Worm (Caenorhabditis elegans): ENCODE results near the gene W05H9.2.

Gene W05H9.2

DNA sequence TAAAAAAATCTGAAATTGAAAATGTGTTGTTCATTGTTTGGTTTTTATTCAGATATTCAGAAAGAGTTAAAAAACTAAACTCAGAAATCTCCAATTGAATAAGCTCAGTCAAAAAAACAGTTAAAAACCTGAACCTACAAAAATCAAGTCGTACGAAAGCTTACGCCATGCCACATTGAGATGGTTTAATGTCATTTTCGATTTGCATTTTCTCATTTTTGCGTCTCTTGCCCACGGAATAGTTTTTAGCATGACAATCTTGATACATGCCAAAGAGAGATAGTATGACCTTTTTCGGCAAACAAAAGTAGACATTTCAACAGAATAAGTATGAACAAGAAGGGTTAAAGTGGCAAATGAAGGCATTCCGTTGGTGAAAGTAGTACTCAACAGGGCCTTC, 14.2 kb downstream of the W05H9.2 start:
- peak; percentile 34 for TF ChIP-seq nhr-47 (tag; optimal IDR thresholded peaks at IDR 0.05)
- peak in 1 of 6 experiments; percentile 53 for TF ChIP-seq elt-3 (tag; optimal IDR thresholded peaks at IDR 0.05)
- TF ChIP-seq hlh-17 (GFP tag; optimal IDR thresholded peaks at IDR 0.05; ENCODE audit: borderline replicate concordance): no peak
- no peak for TF ChIP-seq C16A3.4 (tag; optimal IDR thresholded peaks at IDR 0.05)
- TF ChIP-seq blmp-1 (tag; optimal IDR thresholded peaks at IDR 0.05): peak; percentile 3
- peak; percentile 79 for TF ChIP-seq ama-1 (optimal IDR thresholded peaks at IDR 0.05)
- TF ChIP-seq lin-14 (GFP tag; optimal IDR thresholded peaks at IDR 0.05): peak; percentile 28
- TF ChIP-seq nhr-19 (GFP tag; conservative IDR thresholded peaks at IDR 0.05): 0 out of 2 replicates have a peak, but pooled peaks have one; percentile 17
- TF ChIP-seq nhr-85 (tag): peak; percentile 77
- TF ChIP-seq C04F5.9 (tag; optimal IDR thresholded peaks at IDR 0.05): no peak
- TF ChIP-seq nhr-90 (tag; optimal IDR thresholded peaks at IDR 0.05; ENCODE audit: poor library complexity): peak; percentile 29
- TF ChIP-seq aly-2 (tag; optimal IDR thresholded peaks at IDR 0.05): peak; percentile 56
- TF ChIP-seq nhr-71 (tag; optimal IDR thresholded peaks at IDR 0.05): peak; percentile 13

- TF ChIP-seq F16B12.6 (tag; optimal IDR thresholded peaks at IDR 0.05): no peak
- TF ChIP-seq lin-35 (GFP tag; optimal IDR thresholded peaks at IDR 0.05): no peak
- TF ChIP-seq egl-13 (tag; optimal IDR thresholded peaks at IDR 0.05): no peak
- no peak for TF ChIP-seq lir-3 (tag; optimal IDR thresholded peaks at IDR 0.05; ENCODE audit: poor library complexity)
- no peak for TF ChIP-seq nhr-237 (tag; optimal IDR thresholded peaks at IDR 0.05)
- no peak for TF ChIP-seq nhr-76 (tag; optimal IDR thresholded peaks at IDR 0.05)
- TF ChIP-seq elt-2 (tag; optimal IDR thresholded peaks at IDR 0.05): no peak
Measured at ce11 chrX:6286154-6286553, 19.3 kb downstream of the W05H9.2 start.

ce11 chrX:6289038-6289437, 22.2 kb downstream of the W05H9.2 start:
- TF ChIP-seq C16A3.4 (tag; optimal IDR thresholded peaks at IDR 0.05) (no peak), tbx-2 (tag; optimal IDR thresholded peaks at IDR 0.05) (no peak), xbp-1 (tag; optimal IDR thresholded peaks at IDR 0.05) (no peak), ceh-88 (GFP tag; IDR thresholded peaks at IDR 0.05) (no peak), nhr-85 (tag) (no peak)

- TF ChIP-seq unc-98 (GFP tag; IDR thresholded peaks at IDR 0.05) (no peak), zag-1 (tag; optimal IDR thresholded peaks at IDR 0.05) (no peak), lin-39 (tag; optimal IDR thresholded peaks at IDR 0.05) (no peak), ceh-82 (tag; optimal IDR thresholded peaks at IDR 0.05) (no peak), lir-3 (tag; optimal IDR thresholded peaks at IDR 0.05; ENCODE audit: poor library complexity) (no peak), snu-23 (GFP tag; optimal IDR thresholded peaks at IDR 0.05) (no peak), efl-3 (GFP tag; optimal IDR thresholded peaks at IDR 0.05) (no peak), ets-5 (GFP tag; IDR thresholded peaks at IDR 0.05) (no peak), nhr-19 (GFP tag; conservative IDR thresholded peaks at IDR 0.05) (no peak), fkh-8 (tag; optimal IDR thresholded peaks at IDR 0.05) (no peak), nhr-84 (tag; optimal IDR thresholded peaks at IDR 0.05) (no peak), sptf-1 (tag; optimal IDR thresholded peaks at IDR 0.05) (no peak), unc-86 (tag; optimal IDR thresholded peaks at IDR 0.05) (no peak), nhr-12 (tag; optimal IDR thresholded peaks at IDR 0.05) (no peak), unc-130 (tag; optimal IDR thresholded peaks at IDR 0.05) (no peak), alr-1 (tag; optimal IDR thresholded peaks at IDR 0.05; ENCODE audit: borderline replicate concordance) (no peak), nhr-20 (tag; optimal IDR thresholded peaks at IDR 0.05) (no peak), aha-1 (tag; optimal IDR thresholded peaks at IDR 0.05) (no peak)
Measured at ce11 chrX:6291632-6292031, 24.8 kb downstream of the W05H9.2 start, which contains the start of gene lev-9. Gene lev-9, minus strand, starts transcription at chrX:6291732.

Measured in whole organism, L1 larva.